Worm (Caenorhabditis elegans) whole organism, L2 larva: ENCODE data around the gene Y54F10BM.6.
"Not testable (repeated sequence)": the region's sequence is repeated elsewhere in the genome, so short reads cannot be mapped to it uniquely, and the experiment has no call there.

Source experiments
- C34F6.9 ChIP-seq: fragments of 150-350 bp; optimal IDR thresholded peaks from 2 replicates; lab custom pipeline; 2014; ENCODE audit warnings: missing biosample characterization, missing genetic modification characterization
- Y55F3AM.14 ChIP-seq: fragments of 200-800 bp; sonication (Bioruptor generic); optimal IDR thresholded peaks from 2 replicates; lab custom pipeline; 2018; ENCODE audit warnings: mild to moderate bottlenecking, missing genetic modification characterization, missing compliant biosample characterization
- alr-1 ChIP-seq: fragments of 150-350 bp; optimal IDR thresholded peaks from 2 replicates; lab custom pipeline; 2014; ENCODE audit warnings: missing biosample characterization, missing genetic modification characterization
- aly-2 ChIP-seq: fragments of 150-350 bp; optimal IDR thresholded peaks from 2 replicates; lab custom pipeline; 2014; ENCODE audit warnings: missing biosample characterization, missing genetic modification characterization
- blmp-1 ChIP-seq: sonication (generic microtip); optimal IDR thresholded peaks from 2 replicates; lab custom pipeline; 2017; ENCODE audit warnings: missing genetic modification characterization, mild to moderate bottlenecking, missing compliant biosample characterization, antibody characterized with exemption, moderate library complexity; ENCODE audit not compliant: insufficient read depth
- ceh-82 ChIP-seq: fragments of 150-350 bp; optimal IDR thresholded peaks from 2 replicates; lab custom pipeline; 2014; ENCODE audit warnings: missing biosample characterization, missing genetic modification characterization
- crh-2 ChIP-seq: sonication (generic microtip); optimal IDR thresholded peaks from 2 replicates; lab custom pipeline; 2017; ENCODE audit warnings: missing biosample characterization, missing genetic modification characterization
- dmd-4 ChIP-seq: sonication (generic microtip); optimal IDR thresholded peaks from 2 replicates; lab custom pipeline; 2017; ENCODE audit warnings: missing biosample characterization, missing genetic modification characterization
- egl-27 ChIP-seq: sonication (generic microtip); optimal IDR thresholded peaks from 3 replicates; lab custom pipeline; 2017; ENCODE audit warnings: missing biosample characterization, missing genetic modification reagents, missing genetic modification characterization
- elt-3 ChIP-seq: sonication (generic microtip); optimal IDR thresholded peaks from 2 replicates; lab custom pipeline; 2017; ENCODE audit warnings: missing biosample characterization, missing genetic modification characterization
- fos-1 ChIP-seq: fragments of 150-350 bp; optimal IDR thresholded peaks from 2 replicates; lab custom pipeline; 2014; ENCODE audit warnings: missing biosample characterization, missing genetic modification characterization
- gmeb-1 ChIP-seq: fragments of 150-350 bp; optimal IDR thresholded peaks from 2 replicates; lab custom pipeline; 2014; ENCODE audit warnings: missing biosample characterization, missing genetic modification characterization
- lin-11 ChIP-seq: fragments of 150-350 bp; sonication (generic microtip); optimal IDR thresholded peaks from 2 replicates; lab custom pipeline; 2014; ENCODE audit warnings: missing biosample characterization, missing genetic modification characterization, inconsistent platforms, mixed read lengths
- lin-13 ChIP-seq: fragments of 150-350 bp; optimal IDR thresholded peaks from 2 replicates; lab custom pipeline; 2014; ENCODE audit warnings: missing biosample characterization, missing genetic modification reagents, missing genetic modification characterization
- lin-39 ChIP-seq: fragments of 150-350 bp; optimal IDR thresholded peaks from 2 replicates; lab custom pipeline; 2014; ENCODE audit warnings: missing biosample characterization, missing genetic modification reagents, missing genetic modification characterization
- mbf-1 ChIP-seq: sonication (generic microtip); optimal IDR thresholded peaks from 2 replicates; lab custom pipeline; 2017; ENCODE audit warnings: missing biosample characterization, missing genetic modification characterization
- mdl-1 ChIP-seq, 2 experiments: fragments of 150-350 bp in 1 of 2; sonication (generic microtip) in 1 of 2; optimal IDR thresholded peaks; 2 replicates each; lab custom pipeline; 2017; ENCODE audit warnings: missing biosample characterization in 2 of 2, missing genetic modification characterization in 2 of 2
- nhr-10 ChIP-seq: sonication (generic microtip); optimal IDR thresholded peaks from 2 replicates; lab custom pipeline; 2017; ENCODE audit warnings: missing biosample characterization, missing genetic modification characterization
- nhr-129 ChIP-seq: fragments of 150-350 bp; optimal IDR thresholded peaks from 2 replicates; lab custom pipeline; 2014; ENCODE audit warnings: missing biosample characterization, missing genetic modification characterization
- nhr-21 ChIP-seq: fragments of 150-350 bp; optimal IDR thresholded peaks from 2 replicates; lab custom pipeline; 2014; ENCODE audit warnings: missing biosample characterization, missing genetic modification characterization
- nhr-237 ChIP-seq: fragments of 150-350 bp; optimal IDR thresholded peaks from 2 replicates; lab custom pipeline; 2014; ENCODE audit warnings: missing biosample characterization, missing genetic modification characterization
- nhr-77 ChIP-seq: fragments of 150-350 bp; optimal IDR thresholded peaks from 2 replicates; lab custom pipeline; 2014; ENCODE audit warnings: missing biosample characterization, missing genetic modification characterization
- sem-4 ChIP-seq: fragments of 150-350 bp; optimal IDR thresholded peaks from 2 replicates; lab custom pipeline; 2014; ENCODE audit warnings: missing biosample characterization, missing genetic modification reagents, missing genetic modification characterization
- skn-1 ChIP-seq: sonication (generic microtip); optimal IDR thresholded peaks from 2 replicates; lab custom pipeline; 2017; ENCODE audit warnings: missing biosample characterization, missing genetic modification characterization
- sma-3 ChIP-seq: sonication (generic microtip); optimal IDR thresholded peaks from 2 replicates; lab custom pipeline; 2016; ENCODE audit warnings: missing genetic modification reagents, missing genetic modification characterization, missing compliant biosample characterization
- sma-9 ChIP-seq, 2 experiments: fragments of 150-350 bp in 1 of 2; sonication (generic microtip) in 1 of 2; optimal IDR thresholded peaks; 2 replicates each; lab custom pipeline; 2014 to 2016; ENCODE audit warnings: missing genetic modification characterization in 2 of 2, mild to moderate bottlenecking in 1 of 2, missing biosample characterization in 1 of 2, missing compliant biosample characterization in 1 of 2, missing genetic modification reagents in 1 of 2, moderate library complexity in 1 of 2
- snpc-4 ChIP-seq: fragments of 150-350 bp; optimal IDR thresholded peaks from 2 replicates; lab custom pipeline; 2014; ENCODE audit warnings: missing biosample characterization, missing genetic modification characterization
- unc-39 ChIP-seq: fragments of 150-350 bp; optimal IDR thresholded peaks from 2 replicates; lab custom pipeline; 2014; ENCODE audit warnings: missing biosample characterization, missing genetic modification characterization
- unc-55 ChIP-seq: fragments of 150-350 bp; sonication (generic microtip); optimal IDR thresholded peaks from 3 replicates; lab custom pipeline; 2014; ENCODE audit warnings: missing biosample characterization, missing genetic modification reagents, missing genetic modification characterization
- zag-1 ChIP-seq: fragments of 150-350 bp; optimal IDR thresholded peaks from 2 replicates; lab custom pipeline; 2014; ENCODE audit warnings: missing biosample characterization, missing genetic modification characterization
- ztf-1 ChIP-seq: fragments of 200-800 bp; sonication (Bioruptor generic); conservative IDR thresholded peaks from 2 replicates; pipeline ENCODE4 v1.3.6; 2022; ENCODE audit warnings: missing genetic modification characterization, missing compliant biosample characterization
- ztf-11 ChIP-seq: sonication (generic microtip); optimal IDR thresholded peaks from 2 replicates; lab custom pipeline; 2017; ENCODE audit warnings: missing biosample characterization, missing genetic modification characterization

Gene Y54F10BM.6

DNA sequence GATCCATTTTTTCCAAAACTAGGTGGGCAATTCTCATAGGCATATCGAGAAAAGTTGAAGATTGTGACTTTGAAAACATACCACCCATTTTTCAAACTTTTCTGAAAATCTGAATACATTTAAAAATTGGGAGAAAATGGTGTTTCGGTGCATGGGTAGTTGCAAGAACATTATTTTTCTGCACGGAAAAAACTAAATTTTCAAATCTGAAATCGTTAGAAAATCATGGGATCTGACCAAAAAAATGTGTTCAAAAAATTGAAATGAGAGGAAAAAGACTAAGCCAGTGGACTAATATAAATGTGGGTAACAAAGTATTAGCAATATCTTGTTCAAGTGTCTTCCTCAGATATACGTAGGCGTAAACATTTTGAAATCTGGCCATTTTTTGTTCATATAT is 4.2 kb upstream of the Y54F10BM.6 start, which contains the start of gene fbxa-43:
fbxa-43 (minus strand) TSS at position 101 of the 400 bp plus-strand sequence.
- TF ChIP-seq sem-4 (tag; lab: Kevin White, UChicago) (no peak), nhr-21 (tag; lab: Kevin White, UChicago) (no peak), zag-1 (tag; lab: Kevin White, UChicago) (no peak), snpc-4 (tag; lab: Kevin White, UChicago) (no peak), nhr-129 (tag; lab: Kevin White, UChicago) (no peak), ztf-1 (GFP tag; lab: Robert Waterston, UW) (no peak), lin-11 (tag; lab: Kevin White, UChicago) (no peak)

- TF ChIP-seq mbf-1 (no peak), C34F6.9 (tag; lab: Kevin White, UChicago) (no peak), nhr-21 (tag; lab: Kevin White, UChicago) (no peak)
- TF ChIP-seq, all 48 proteins: peak for 0
These were observed 3.7 kb upstream of the Y54F10BM.6 start for ce11 chrIII:2259329-2259728.

- not testable (repeated sequence) for TF ChIP-seq nhr-129 (tag; lab: Kevin White, UChicago); unc-55 (GFP tag; lab: Kevin White, UChicago); lin-39 (tag; lab: Kevin White, UChicago)
These were observed 1.7 kb upstream of the Y54F10BM.6 start, which contains the start of gene fbxa-42 for ce11 chrIII:2261353-2261752. fbxa-42 (minus strand) TSS chrIII:2261453.

DNA sequence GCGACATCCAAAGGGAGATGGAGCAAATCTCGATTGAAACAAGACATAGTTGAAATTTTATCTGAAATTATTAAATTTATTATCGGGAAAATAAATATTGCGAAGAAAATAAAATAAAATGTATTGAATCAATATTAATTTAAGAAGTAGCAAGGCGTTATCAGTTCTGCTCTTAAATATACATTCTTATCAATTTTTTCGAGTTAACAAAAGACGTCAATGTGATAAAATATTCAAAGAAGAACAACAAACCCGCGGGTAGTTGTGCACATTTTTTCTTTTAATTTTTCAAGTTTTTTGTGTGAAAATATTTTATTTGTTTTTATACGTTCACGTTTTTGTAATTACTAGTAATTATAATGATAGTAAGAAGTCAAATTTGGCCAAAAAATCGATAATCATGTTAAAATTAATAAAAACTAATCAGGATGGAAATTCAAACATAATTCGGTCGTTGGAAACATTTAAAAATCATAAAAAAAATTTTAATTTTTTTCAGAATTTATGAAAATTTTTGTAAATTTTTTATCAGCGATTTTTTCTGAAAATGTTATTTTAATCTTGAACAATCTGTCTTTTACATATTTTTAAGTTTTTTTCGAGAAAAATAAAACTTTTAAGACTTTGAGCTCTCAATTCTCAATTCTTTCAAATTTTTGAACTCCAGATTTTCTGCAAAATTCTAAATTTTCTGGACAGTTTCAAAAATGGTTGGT is 3.1 kb downstream of the Y54F10BM.6 start, which contains the start of gene fbxa-9:
fbxa-9 (plus strand) TSS at position 666 of the 716 bp plus-strand sequence.
- TF ChIP-seq ceh-82 (tag; lab: Kevin White, UChicago) (no peak), fos-1 (tag; lab: Kevin White, UChicago) (peak; percentile 58)
- TF ChIP-seq, all 48 proteins: peak for 1

DNA sequence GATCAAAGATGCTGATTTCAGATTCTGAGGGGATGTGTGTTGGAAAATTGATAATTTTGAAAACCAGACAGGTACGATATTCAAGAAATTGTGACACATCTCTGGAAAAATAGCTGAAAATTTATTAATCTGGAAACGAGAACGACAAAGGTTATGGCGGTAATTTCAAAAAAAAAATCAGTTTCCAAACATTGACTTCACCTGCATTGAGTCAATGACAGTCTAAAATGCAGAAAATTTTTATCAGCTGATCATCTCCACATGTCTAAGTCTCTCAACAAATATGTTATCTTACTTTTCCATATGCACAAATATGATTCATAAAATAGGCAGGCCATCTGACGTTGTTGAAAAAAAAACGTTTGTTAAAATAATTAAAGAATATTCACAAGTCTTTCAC is 9.0 kb downstream of the Y54F10BM.6 start, which contains the start of gene fbxa-48:
fbxa-48 (minus strand) TSS at position 101 of the 400 bp plus-strand sequence.
- TF ChIP-seq lin-39 (tag; lab: Kevin White, UChicago) (no peak), elt-3 (no peak), gmeb-1 (tag; lab: Kevin White, UChicago) (no peak), nhr-129 (tag; lab: Kevin White, UChicago) (no peak), fos-1 (tag; lab: Kevin White, UChicago) (peak; percentile 48), sma-3 (no peak), ceh-82 (tag; lab: Kevin White, UChicago) (no peak)
- TF ChIP-seq, all 48 proteins: peak for 1

DNA sequence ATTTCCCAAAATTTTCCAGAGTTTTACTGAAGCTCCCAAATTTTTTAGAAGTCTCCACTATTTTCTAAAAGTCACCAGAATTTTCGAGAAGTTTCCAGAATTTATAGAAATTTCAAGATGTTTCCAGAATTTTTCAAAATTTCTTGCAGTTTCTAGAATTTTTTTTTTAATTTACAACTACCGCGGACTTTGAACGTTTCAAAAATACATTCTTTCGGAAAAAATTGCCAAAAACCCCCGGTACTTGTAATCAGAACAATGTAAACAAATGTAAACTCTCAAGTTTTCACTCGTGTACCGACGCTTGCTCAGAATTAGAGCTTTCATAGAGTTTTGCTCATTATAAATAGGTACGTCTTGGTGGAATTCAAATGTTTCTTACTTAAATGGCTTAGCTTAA is 9.7 kb downstream of the Y54F10BM.6 start, which contains the start of gene fbxa-39:
fbxa-39 (plus strand) TSS at position 301 of the 400 bp plus-strand sequence.
- no peak for TF ChIP-seq skn-1
- TF ChIP-seq snpc-4 (tag; lab: Kevin White, UChicago), result no peak
- TF ChIP-seq nhr-10 (tag; lab: Kevin White, UChicago), result no peak
- no peak for TF ChIP-seq unc-39 (tag; lab: Kevin White, UChicago)
- TF ChIP-seq nhr-237, result no peak
- TF ChIP-seq lin-13 (GFP tag; lab: Kevin White, UChicago), result no peak
- no peak for TF ChIP-seq gmeb-1 (tag; lab: Kevin White, UChicago)
- TF ChIP-seq Y55F3AM.14 (GFP tag; lab: Kevin White, UChicago), result no peak
- no peak for TF ChIP-seq mbf-1

- TF ChIP-seq dmd-4 (tag; lab: Kevin White, UChicago) (no peak), Y55F3AM.14 (GFP tag; lab: Kevin White, UChicago) (no peak), fos-1 (tag; lab: Kevin White, UChicago) (no peak), mbf-1 (no peak), mdl-1 (tag; optimal IDR thresholded peaks at IDR 0.05; lab: Kevin White, UChicago) (no peak), nhr-77 (no peak), nhr-21 (tag; lab: Kevin White, UChicago) (no peak), ceh-82 (tag; lab: Kevin White, UChicago) (no peak), crh-2 (tag; lab: Kevin White, UChicago) (no peak), blmp-1 (tag; lab: Kevin White, UChicago) (no peak), nhr-129 (tag; lab: Kevin White, UChicago) (no peak), lin-39 (tag; lab: Kevin White, UChicago) (no peak), sma-9 (GFP tag; optimal IDR thresholded peaks at IDR 0.05; lab: Kevin White, UChicago) (no peak), sma-9 (tag; optimal IDR thresholded peaks at IDR 0.05; lab: Kevin White, UChicago) (no peak), aly-2 (tag; lab: Kevin White, UChicago) (no peak), egl-27 (no peak), ztf-11 (tag; lab: Kevin White, UChicago) (no peak), skn-1 (no peak), nhr-237 (no peak), nhr-10 (tag; lab: Kevin White, UChicago) (no peak), alr-1 (tag; lab: Kevin White, UChicago) (no peak)
These were observed 13.8 kb downstream of the Y54F10BM.6 start, which contains the start of gene Y54F10BM.21 for ce11 chrIII:2276842-2277241. Y54F10BM.21 (plus strand) TSS chrIII:2277142.
